Fruit fly (Drosophila melanogaster): ENCODE data around the gene CG6770.

Gene CG6770

DNA sequence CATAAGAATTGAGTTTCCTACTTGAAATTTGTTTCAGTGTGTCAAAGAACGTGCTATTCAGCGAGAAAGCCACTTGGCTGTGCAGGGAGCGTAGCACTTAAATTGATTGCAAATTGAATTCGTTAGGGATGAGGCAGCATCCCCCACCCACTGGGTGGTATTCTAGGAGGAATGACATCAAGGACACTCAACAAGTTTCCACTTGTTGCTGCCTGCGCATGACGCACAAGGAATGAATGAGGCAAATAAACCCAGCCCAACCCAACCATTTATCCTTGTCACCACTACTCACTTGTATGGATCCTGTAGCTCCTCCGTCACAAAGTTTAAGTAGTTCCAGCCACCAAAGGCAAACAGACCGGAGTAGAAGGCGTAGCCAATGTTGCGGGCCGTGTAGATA is 7.4 kb upstream of the CG6770 start (continued):
- no peak for TF ChIP-seq Hr3 (GFP tag; optimal IDR thresholded peaks at IDR 0.05)
- no peak for TF ChIP-seq CG31224 (GFP tag; IDR thresholded peaks at IDR 0.05)

DNA sequence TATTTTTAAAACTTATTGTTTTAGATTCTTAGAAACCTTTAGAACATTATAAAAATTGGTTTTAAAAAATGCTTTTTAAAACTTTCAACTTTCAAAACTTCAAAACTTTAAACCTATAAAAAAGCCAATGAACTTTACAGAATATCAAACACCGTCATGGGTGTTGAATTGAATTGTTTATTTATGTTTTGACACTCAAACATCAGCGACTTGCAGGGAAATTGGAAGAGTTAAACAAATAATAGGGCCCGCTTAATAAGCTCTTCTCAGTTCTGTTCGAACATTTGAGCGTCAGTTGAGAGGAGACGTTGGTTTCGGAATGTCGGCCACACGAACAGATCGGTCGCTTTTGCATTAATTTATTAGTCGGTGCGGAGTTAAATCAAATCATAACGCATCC is 3.2 kb upstream of the CG6770 start, which contains the start of gene PLCXD:
Gene PLCXD, plus strand, starts transcription at position 286 of the 400 bp plus-strand sequence.
- TF ChIP-seq sd (tag; optimal IDR thresholded peaks at IDR 0.05) (no peak), Sin3A (optimal IDR thresholded peaks at IDR 0.05) (no peak), CG3407 (GFP tag; optimal IDR thresholded peaks at IDR 0.05) (peak; percentile 39), Sox100B (GFP tag; optimal IDR thresholded peaks at IDR 0.05) (peak; percentile 55), fd96Cb (tag; optimal IDR thresholded peaks at IDR 0.05) (no peak), CG15696 (tag; optimal IDR thresholded peaks at IDR 0.05) (no peak), Ssrp (tag; optimal IDR thresholded peaks at IDR 0.05) (no peak), CG10366 (GFP tag; IDR thresholded peaks at IDR 0.05) (no peak), CG3163 (GFP tag; optimal IDR thresholded peaks at IDR 0.05) (no peak), Sry-β (GFP tag; optimal IDR thresholded peaks at IDR 0.05) (peak; percentile 24), z (GFP tag; IDR thresholded peaks at IDR 0.05) (peak; percentile 67; the same call in 2 of the 3 replicates), wek (GFP tag; optimal IDR thresholded peaks at IDR 0.05) (peak; percentile 9), CG3838 (GFP tag; optimal IDR thresholded peaks at IDR 0.05) (no peak), TFAM (GFP tag; optimal IDR thresholded peaks at IDR 0.05) (no peak), gem (tag; optimal IDR thresholded peaks at IDR 0.05) (peak; percentile 31), Gsc (GFP tag; IDR thresholded peaks at IDR 0.05) (no peak), CG4730 (GFP tag; IDR thresholded peaks at IDR 0.05) (no peak), Fer3 (tag; optimal IDR thresholded peaks at IDR 0.05) (peak; percentile 8), CG11695 (GFP tag; IDR thresholded peaks at IDR 0.05) (no peak), gsb-n (tag; optimal IDR thresholded peaks at IDR 0.05) (peak; percentile 24), Camta (GFP tag; optimal IDR thresholded peaks at IDR 0.05) (no peak), ATbp (GFP tag; optimal IDR thresholded peaks at IDR 0.05) (peak; percentile 57), CG12155 (GFP tag; optimal IDR thresholded peaks at IDR 0.05) (no peak), hkb (optimal IDR thresholded peaks at IDR 0.05) (no peak), hkb (GFP tag; IDR thresholded peaks at IDR 0.05) (peak; percentile 37; the same call in 1 of the 2 replicates), D19A (tag; optimal IDR thresholded peaks at IDR 0.05) (peak; percentile 14), CG12942 (GFP tag; optimal IDR thresholded peaks at IDR 0.05) (no peak), fru (optimal IDR thresholded peaks at IDR 0.05) (no peak), CG10431 (GFP tag; optimal IDR thresholded peaks at IDR 0.05) (peak; percentile 53), sens-2 (GFP tag; IDR thresholded peaks at IDR 0.05) (no peak), Dfd (GFP tag; optimal IDR thresholded peaks at IDR 0.05) (no peak), bsh (GFP tag; optimal IDR thresholded peaks at IDR 0.05) (peak in 1 of 2 experiments; percentile 45), CG14710 (tag; optimal IDR thresholded peaks at IDR 0.05) (peak; percentile 29), CG6689 (GFP tag; IDR thresholded peaks at IDR 0.05) (no peak), Asciz (GFP tag; optimal IDR thresholded peaks at IDR 0.05) (peak; percentile 69), CG32767 (GFP tag; IDR thresholded peaks at IDR 0.05) (no peak), pho (GFP tag; optimal IDR thresholded peaks at IDR 0.05) (no peak), abd-A (tag; optimal IDR thresholded peaks at IDR 0.05) (no peak), CG31441 (GFP tag; IDR thresholded peaks at IDR 0.05) (0 out of 2 replicates have a peak, but pooled peaks have one; percentile 32), phol (tag; optimal IDR thresholded peaks at IDR 0.05) (no peak), Tbp (GFP tag; optimal IDR thresholded peaks at IDR 0.05) (no peak), kni (GFP tag; optimal IDR thresholded peaks at IDR 0.05) (peak; percentile 20), Blimp-1 (GFP tag; optimal IDR thresholded peaks at IDR 0.05) (no peak), sima (GFP tag; optimal IDR thresholded peaks at IDR 0.05) (no peak), CG17359 (tag; optimal IDR thresholded peaks at IDR 0.05) (peak; percentile 15), CG7786 (GFP tag; optimal IDR thresholded peaks at IDR 0.05) (no peak), pita (GFP tag; optimal IDR thresholded peaks at IDR 0.05) (no peak), ci (GFP tag; IDR thresholded peaks at IDR 0.05) (peak; percentile 51; the same call in 2 of the 3 replicates)
